Worm (Caenorhabditis elegans): Measurements from ENCODE around the gene F18E2.15.

DNA sequence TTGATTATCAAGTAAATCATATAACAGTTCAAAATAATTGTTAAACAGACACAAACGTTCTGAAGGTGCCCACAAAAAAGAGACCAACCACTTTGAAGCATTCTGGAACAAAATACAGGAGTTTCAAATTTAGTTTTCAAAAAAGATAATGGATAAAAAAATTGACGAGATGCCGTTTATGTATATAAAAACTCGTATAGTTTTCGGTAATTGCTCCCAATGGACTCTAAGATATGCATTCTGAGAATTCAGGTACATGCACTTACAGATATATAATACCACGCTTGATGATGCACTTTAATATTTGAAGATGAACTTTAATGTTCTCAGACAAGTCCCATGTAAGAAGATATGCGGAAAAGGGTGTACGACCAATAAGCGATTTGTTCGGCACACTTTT, 42.2 kb downstream of the F18E2.15 start, which contains the start of gene str-181:
- TF ChIP-seq ama-1 (optimal IDR thresholded peaks at IDR 0.05) = no peak
- no peak for TF ChIP-seq B0310.2 (tag; optimal IDR thresholded peaks at IDR 0.05)
- no peak for TF ChIP-seq ets-7 (tag; optimal IDR thresholded peaks at IDR 0.05)
- no peak for TF ChIP-seq sea-1 (GFP tag; conservative IDR thresholded peaks at IDR 0.05)
- TF ChIP-seq aly-1 (tag; optimal IDR thresholded peaks at IDR 0.05) = no peak
- no peak for TF ChIP-seq tra-4 (tag; optimal IDR thresholded peaks at IDR 0.05)

Measured in whole organism, early embryonic.